Worm (Caenorhabditis elegans): ENCODE results near the gene rml-1.

Gene rml-1

DNA sequence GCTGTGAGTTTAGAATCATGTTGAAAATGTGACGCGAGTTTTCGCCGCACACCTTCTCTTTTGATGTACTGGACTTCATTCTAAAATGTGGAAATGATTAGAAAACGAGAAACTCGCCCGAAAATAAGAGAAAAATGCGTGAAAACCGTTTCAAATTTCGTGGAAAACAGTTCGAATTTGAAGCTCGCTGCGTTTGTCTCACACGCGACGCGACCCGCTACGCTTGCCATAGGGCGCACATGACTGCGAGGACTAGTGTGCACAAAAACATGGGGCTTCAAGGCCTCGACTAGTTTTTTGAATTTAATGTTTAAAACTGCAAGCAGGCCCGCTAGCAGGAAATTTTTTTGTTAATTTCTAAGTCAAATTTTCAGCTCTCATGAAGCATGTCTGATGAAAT, 3.3 kb upstream of the rml-1 start, which contains the start of the genes cyk-4 and pdr-1 (continued):
- TF ChIP-seq lin-35 (GFP tag; optimal IDR thresholded peaks at IDR 0.05) (no peak), ztf-28 (GFP tag; IDR thresholded peaks at IDR 0.05) (no peak), lin-54 (GFP tag; optimal IDR thresholded peaks at IDR 0.05) (peak; percentile 58), Y67H2A.10 (GFP tag; conservative IDR thresholded peaks at IDR 0.05) (no peak), snpc-4 (GFP tag; optimal IDR thresholded peaks at IDR 0.05) (no peak), snpc-4 (tag; optimal IDR thresholded peaks at IDR 0.05) (peak in 1 of 4 experiments; percentile 40), madf-3 (GFP tag; IDR thresholded peaks at IDR 0.05) (peak; percentile 98), ztf-6 (GFP tag; IDR thresholded peaks at IDR 0.05) (no peak), mcd-1 (GFP tag; IDR thresholded peaks at IDR 0.05) (peak; percentile 83), sdz-38 (tag; optimal IDR thresholded peaks at IDR 0.05) (no peak), aptf-2 (GFP tag; conservative IDR thresholded peaks at IDR 0.05) (no peak), nhr-120 (GFP tag; IDR thresholded peaks at IDR 0.05) (no peak), T26A5.8 (tag; optimal IDR thresholded peaks at IDR 0.05) (no peak), madf-6 (GFP tag; IDR thresholded peaks at IDR 0.05) (no peak), ceh-58 (GFP tag; IDR thresholded peaks at IDR 0.05) (no peak), ceh-40 (GFP tag; IDR thresholded peaks at IDR 0.05) (no peak), ztf-26 (tag; optimal IDR thresholded peaks at IDR 0.05) (no peak), nhr-80 (tag; optimal IDR thresholded peaks at IDR 0.05) (no peak), snpc-3.4 (tag; optimal IDR thresholded peaks at IDR 0.05) (peak; percentile 14), nfyb-1 (GFP tag; IDR thresholded peaks at IDR 0.05) (no peak), ceh-100 (GFP tag; IDR thresholded peaks at IDR 0.05) (no peak)

DNA sequence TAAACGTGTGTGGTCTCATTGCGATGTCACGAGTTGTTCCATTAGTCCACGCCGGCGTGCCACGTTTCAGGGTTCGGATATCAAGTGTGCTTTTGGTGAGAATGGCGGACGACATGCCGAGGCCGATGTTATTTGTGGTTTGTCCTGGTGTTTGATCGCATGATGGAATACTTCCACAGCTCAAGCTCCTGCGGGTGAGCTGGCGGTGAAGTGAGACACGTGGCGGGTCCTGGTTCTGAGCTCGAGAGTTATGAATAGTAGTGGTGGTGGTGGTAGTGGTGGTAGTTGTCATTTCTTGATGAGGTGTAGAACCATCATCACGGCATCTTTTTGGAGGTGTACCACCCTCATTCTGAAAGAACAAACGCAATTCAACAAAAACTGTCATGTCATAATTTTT, 2.1 kb upstream of the rml-1 start:
- TF ChIP-seq B0035.1 (tag; optimal IDR thresholded peaks at IDR 0.05) (no peak), F37B4.10 (GFP tag; IDR thresholded peaks at IDR 0.05) (no peak), Y53G8AR.9 (GFP tag; conservative IDR thresholded peaks at IDR 0.05) (no peak), athp-1 (tag; optimal IDR thresholded peaks at IDR 0.05) (no peak), T26A5.8 (tag; optimal IDR thresholded peaks at IDR 0.05) (no peak), hrde-1 (tag; optimal IDR thresholded peaks at IDR 0.05; ENCODE audit: borderline replicate concordance) (no peak), ceh-100 (GFP tag; IDR thresholded peaks at IDR 0.05) (no peak), B0336.3 (GFP tag; IDR thresholded peaks at IDR 0.05) (no peak), nfya-1 (tag; optimal IDR thresholded peaks at IDR 0.05; ENCODE audit: borderline replicate concordance, insufficient read depth) (no peak), F22D6.2 (tag; optimal IDR thresholded peaks at IDR 0.05) (no peak), rec-8 (tag; optimal IDR thresholded peaks at IDR 0.05) (no peak), madf-8 (GFP tag; conservative IDR thresholded peaks at IDR 0.05) (no peak), ztf-6 (GFP tag; IDR thresholded peaks at IDR 0.05) (no peak), mxl-1 (tag; optimal IDR thresholded peaks at IDR 0.05) (no peak)

DNA sequence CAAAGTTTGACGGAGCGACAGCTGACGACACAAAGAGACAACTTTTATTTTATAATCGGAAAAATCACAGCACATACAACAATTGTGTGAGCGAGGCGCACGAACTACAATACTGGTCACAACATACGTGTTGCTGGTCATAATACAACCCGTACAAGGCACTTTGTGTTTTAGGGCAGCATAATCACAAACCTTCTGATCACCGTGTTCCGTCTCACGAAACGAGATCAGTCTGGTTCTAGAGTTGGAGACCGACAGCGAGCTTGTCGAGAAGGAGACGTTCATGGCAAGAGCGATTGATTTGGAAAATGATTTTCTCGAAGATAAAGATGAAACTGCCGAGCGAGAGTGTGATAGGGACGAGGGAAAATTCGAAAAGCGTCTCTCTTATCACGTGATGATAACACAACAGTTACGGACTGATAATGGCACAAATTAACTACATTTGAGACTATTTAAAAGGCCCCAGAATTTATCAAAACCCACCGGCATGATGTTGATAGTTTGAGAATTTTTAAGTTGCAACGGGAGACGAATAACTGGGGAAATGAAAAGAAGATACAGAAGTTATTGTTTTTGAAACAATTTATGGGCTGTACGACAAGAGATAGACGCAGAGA, 1.1 kb downstream of the rml-1 start:
- TF ChIP-seq unc-62 (GFP tag; optimal IDR thresholded peaks at IDR 0.05) (no peak), Y53F4B.3 (GFP tag; IDR thresholded peaks at IDR 0.05) (no peak), lin-35 (GFP tag; optimal IDR thresholded peaks at IDR 0.05) (peak in 1 of 3 experiments; percentile 5), zfh-2 (GFP tag; conservative IDR thresholded peaks at IDR 0.05) (no peak), F10E7.11 (tag; optimal IDR thresholded peaks at IDR 0.05) (no peak), aptf-3 (GFP tag; IDR thresholded peaks at IDR 0.05) (no peak), nhr-80 (tag; optimal IDR thresholded peaks at IDR 0.05) (peak; percentile 66), aptf-2 (GFP tag; conservative IDR thresholded peaks at IDR 0.05) (no peak), Y95B8A.8 (GFP tag; IDR thresholded peaks at IDR 0.05) (0 out of 2 replicates have a peak, but pooled peaks have one; percentile 24), Y67H2A.10 (GFP tag; conservative IDR thresholded peaks at IDR 0.05) (no peak), lin-54 (GFP tag; optimal IDR thresholded peaks at IDR 0.05) (no peak), Y56A3A.18 (GFP tag; IDR thresholded peaks at IDR 0.05) (no peak), bed-1 (GFP tag; IDR thresholded peaks at IDR 0.05) (no peak), tbx-9 (tag; optimal IDR thresholded peaks at IDR 0.05; ENCODE audit: borderline replicate concordance) (no peak), C17E4.6 (GFP tag; IDR thresholded peaks at IDR 0.05) (no peak), nhr-179 (tag; optimal IDR thresholded peaks at IDR 0.05) (no peak), rec-8 (tag; optimal IDR thresholded peaks at IDR 0.05) (no peak), chd-7 (tag; optimal IDR thresholded peaks at IDR 0.05) (no peak), ceh-58 (GFP tag; IDR thresholded peaks at IDR 0.05) (no peak), ZK185.1 (tag; optimal IDR thresholded peaks at IDR 0.05; ENCODE audit: poor library complexity, severe bottlenecking) (peak; percentile 19), hlh-12 (tag; optimal IDR thresholded peaks at IDR 0.05) (no peak)
